Worm (Caenorhabditis elegans): Measurements from ENCODE around the gene Y73B6BL.288.
"Not testable (repeated sequence)": the region's sequence is repeated elsewhere in the genome, so short reads cannot be mapped to it uniquely, and the experiment has no call there.

Y73B6BL.288 gene

ce11 chrIV:6363604-6364003 lies 21.3 kb upstream of the Y73B6BL.288 start:
- TF ChIP-seq snpc-4 (tag; optimal IDR thresholded peaks at IDR 0.05) (no peak), mml-1 (tag; optimal IDR thresholded peaks at IDR 0.05) (no peak), egl-5 (tag; optimal IDR thresholded peaks at IDR 0.05) (no peak), tbx-2 (tag; optimal IDR thresholded peaks at IDR 0.05) (no peak), nhr-67 (tag; optimal IDR thresholded peaks at IDR 0.05) (no peak), pha-4 (tag; optimal IDR thresholded peaks at IDR 0.05) (no peak), elt-2 (tag; optimal IDR thresholded peaks at IDR 0.05) (no peak), unc-39 (tag; optimal IDR thresholded peaks at IDR 0.05) (no peak), ama-1 (optimal IDR thresholded peaks at IDR 0.05) (no peak), nhr-25 (tag; optimal IDR thresholded peaks at IDR 0.05) (no peak), egl-27 (tag; optimal IDR thresholded peaks at IDR 0.05) (no peak), jun-1 (tag; optimal IDR thresholded peaks at IDR 0.05) (no peak), ztf-4 (tag; optimal IDR thresholded peaks at IDR 0.05) (no peak), ceh-9 (tag; optimal IDR thresholded peaks at IDR 0.05) (no peak), unc-62 (GFP tag; optimal IDR thresholded peaks at IDR 0.05) (no peak), ceh-82 (tag; optimal IDR thresholded peaks at IDR 0.05) (no peak), nhr-28 (tag; optimal IDR thresholded peaks at IDR 0.05) (no peak), lin-15B (tag; optimal IDR thresholded peaks at IDR 0.05) (no peak), nhr-237 (tag; optimal IDR thresholded peaks at IDR 0.05) (no peak), nhr-43 (tag; optimal IDR thresholded peaks at IDR 0.05; ENCODE audit: poor library complexity, severe bottlenecking) (no peak)

DNA sequence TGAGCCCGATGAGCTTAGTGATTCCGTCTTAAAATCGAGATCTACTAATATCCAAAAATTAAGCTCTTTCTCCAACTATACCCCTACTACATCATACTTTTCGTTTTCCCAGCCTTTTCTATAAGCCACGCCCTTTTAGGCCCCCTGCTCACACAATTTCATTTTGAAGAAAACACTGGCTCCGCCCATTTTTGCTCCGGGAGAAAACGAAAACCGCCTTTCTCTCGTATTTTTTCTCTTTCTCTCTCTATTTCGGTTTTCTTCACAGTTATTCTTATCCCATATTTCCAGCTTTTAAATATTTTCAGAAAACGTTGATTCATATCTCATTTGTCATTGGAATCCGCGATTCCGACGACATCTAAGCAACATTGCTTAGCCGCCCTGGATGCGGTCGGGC lies 19.3 kb upstream of the Y73B6BL.288 start, which contains the start of gene Y73B6BL.47:
TSS of gene Y73B6BL.47 (plus strand) at position 301 of the 400 bp plus-strand sequence.
- TF ChIP-seq hmg-11 (tag; optimal IDR thresholded peaks at IDR 0.05) (no peak), ztf-11 (tag; optimal IDR thresholded peaks at IDR 0.05) (no peak), ceh-9 (tag; optimal IDR thresholded peaks at IDR 0.05) (no peak), nhr-237 (tag; optimal IDR thresholded peaks at IDR 0.05) (no peak), nhr-25 (tag; optimal IDR thresholded peaks at IDR 0.05) (no peak), eor-1 (tag; optimal IDR thresholded peaks at IDR 0.05) (no peak), ceh-82 (tag; optimal IDR thresholded peaks at IDR 0.05) (no peak), fos-1 (tag; optimal IDR thresholded peaks at IDR 0.05) (no peak), ceh-16 (tag; optimal IDR thresholded peaks at IDR 0.05) (no peak), nhr-12 (tag; optimal IDR thresholded peaks at IDR 0.05) (no peak), fkh-2 (tag; optimal IDR thresholded peaks at IDR 0.05) (no peak), nfya-1 (tag; optimal IDR thresholded peaks at IDR 0.05; ENCODE audit: insufficient read depth) (no peak), unc-62 (GFP tag; optimal IDR thresholded peaks at IDR 0.05) (no peak), snpc-4 (tag; optimal IDR thresholded peaks at IDR 0.05) (no peak), lsy-12 (tag; optimal IDR thresholded peaks at IDR 0.05) (no peak), elt-3 (tag; optimal IDR thresholded peaks at IDR 0.05) (no peak), tbx-2 (tag; optimal IDR thresholded peaks at IDR 0.05) (no peak)

- not testable (repeated sequence) for TF ChIP-seq elt-3, ztf-4, snpc-4 (tag; optimal IDR thresholded peaks at IDR 0.05)
Observed at ce11 chrIV:6347213-6347612, 4.9 kb upstream of the Y73B6BL.288 start, which contains the start of gene Y73B6BL.289. TSS of gene Y73B6BL.289 (plus strand) at chrIV:6347513.

ce11 chrIV:6342876-6343275 lies 545 bp upstream of the Y73B6BL.288 start, which contains the start of gene Y73B6BL.14:
TSS of gene Y73B6BL.14 (minus strand) at chrIV:6342976.
- TF ChIP-seq nhr-77 (tag; optimal IDR thresholded peaks at IDR 0.05): no peak
- no peak for TF ChIP-seq lsy-12 (tag; optimal IDR thresholded peaks at IDR 0.05)
- TF ChIP-seq pha-4 (tag; optimal IDR thresholded peaks at IDR 0.05): no peak
- TF ChIP-seq nhr-43 (tag; optimal IDR thresholded peaks at IDR 0.05; ENCODE audit: poor library complexity, severe bottlenecking): no peak
- no peak for TF ChIP-seq nhr-237 (tag; optimal IDR thresholded peaks at IDR 0.05)
- TF ChIP-seq ceh-16 (tag; optimal IDR thresholded peaks at IDR 0.05): no peak
- TF ChIP-seq nhr-11 (tag; optimal IDR thresholded peaks at IDR 0.05): no peak
- no peak for TF ChIP-seq egl-5 (tag; optimal IDR thresholded peaks at IDR 0.05)
- TF ChIP-seq tbx-2 (tag; optimal IDR thresholded peaks at IDR 0.05): no peak
- no peak for TF ChIP-seq sea-2 (GFP tag; optimal IDR thresholded peaks at IDR 0.05)
- TF ChIP-seq ceh-9 (tag; optimal IDR thresholded peaks at IDR 0.05): no peak
- no peak for TF ChIP-seq lin-15B (tag; optimal IDR thresholded peaks at IDR 0.05)
- TF ChIP-seq nhr-23 (tag; optimal IDR thresholded peaks at IDR 0.05): no peak
- no peak for TF ChIP-seq zag-1 (tag; optimal IDR thresholded peaks at IDR 0.05)
- no peak for TF ChIP-seq nhr-67 (tag; optimal IDR thresholded peaks at IDR 0.05)
- no peak for TF ChIP-seq ZK546.5 (tag; optimal IDR thresholded peaks at IDR 0.05)
- no peak for TF ChIP-seq elt-2 (tag; optimal IDR thresholded peaks at IDR 0.05)
